Worm (Caenorhabditis elegans) whole organism, late embryonic: ENCODE results near the gene elt-7.

Experiments used
- C38D4.7 ChIP-seq: fragments of 200-800 bp; sonication (Bioruptor generic); optimal IDR thresholded peaks from 2 replicates; lab custom pipeline; 2018; ENCODE audit warnings: mild to moderate bottlenecking, missing genetic modification characterization, moderate library complexity, missing compliant biosample characterization
- F13H6.1 ChIP-seq: sonication (generic microtip); optimal IDR thresholded peaks from 2 replicates; lab custom pipeline; 2016; ENCODE audit warnings: missing genetic modification characterization, missing compliant biosample characterization
- K09A11.1 ChIP-seq: sonication (generic microtip); optimal IDR thresholded peaks from 2 replicates; lab custom pipeline; 2017; ENCODE audit warnings: antibody characterized with exemption, mild to moderate bottlenecking, missing genetic modification characterization, missing compliant biosample characterization; ENCODE audit not compliant: insufficient read depth
- ama-1 ChIP-seq: fragments of 150-350 bp; optimal IDR thresholded peaks from 2 replicates; lab custom pipeline; 2014
- ceh-18 ChIP-seq: sonication (generic microtip); optimal IDR thresholded peaks from 2 replicates; lab custom pipeline; 2016; ENCODE audit warnings: missing genetic modification characterization, missing compliant biosample characterization
- ceh-19 ChIP-seq: fragments of 200-800 bp; sonication (Bioruptor generic); optimal IDR thresholded peaks from 2 replicates; lab custom pipeline; 2018; ENCODE audit warnings: mild to moderate bottlenecking, missing genetic modification characterization, missing compliant biosample characterization
- ceh-24 ChIP-seq: sonication (generic microtip); optimal IDR thresholded peaks from 2 replicates; lab custom pipeline; 2016; ENCODE audit warnings: mild to moderate bottlenecking, missing genetic modification characterization, missing compliant biosample characterization
- ceh-30 ChIP-seq: fragments of 150-350 bp; optimal IDR thresholded peaks from 2 replicates; lab custom pipeline; 2014; ENCODE audit warnings: missing biosample characterization, missing genetic modification characterization
- ceh-34 ChIP-seq: sonication (generic microtip); optimal IDR thresholded peaks from 2 replicates; lab custom pipeline; 2016; ENCODE audit warnings: mild to moderate bottlenecking, missing genetic modification characterization, missing compliant biosample characterization
- ceh-48 ChIP-seq: sonication (generic microtip); optimal IDR thresholded peaks from 2 replicates; lab custom pipeline; 2016; ENCODE audit warnings: missing genetic modification characterization, inconsistent platforms, missing compliant biosample characterization
- dmd-4 ChIP-seq: sonication (generic microtip); optimal IDR thresholded peaks from 2 replicates; lab custom pipeline; 2016; ENCODE audit warnings: borderline replicate concordance, missing genetic modification characterization, missing compliant biosample characterization
- dve-1 ChIP-seq: sonication (generic microtip); optimal IDR thresholded peaks from 2 replicates; lab custom pipeline; 2017; ENCODE audit warnings: antibody characterized with exemption, mild to moderate bottlenecking, missing genetic modification characterization, missing compliant biosample characterization
- elt-2 ChIP-seq: sonication (generic microtip); optimal IDR thresholded peaks from 2 replicates; lab custom pipeline; 2016; ENCODE audit warnings: missing genetic modification reagents, missing genetic modification characterization, missing compliant biosample characterization
- elt-4 ChIP-seq: sonication (generic microtip); optimal IDR thresholded peaks from 2 replicates; lab custom pipeline; 2016; ENCODE audit warnings: missing genetic modification characterization, missing compliant biosample characterization
- eyg-1 ChIP-seq: sonication (generic microtip); optimal IDR thresholded peaks from 2 replicates; lab custom pipeline; 2016; ENCODE audit warnings: missing genotype, missing genetic modification characterization, missing compliant biosample characterization
- fkh-6 ChIP-seq: sonication (generic microtip); optimal IDR thresholded peaks from 2 replicates; lab custom pipeline; 2016; ENCODE audit warnings: missing genetic modification characterization, missing compliant biosample characterization
- hlh-30 ChIP-seq: sonication (generic microtip); optimal IDR thresholded peaks from 2 replicates; lab custom pipeline; 2017; ENCODE audit warnings: antibody characterized with exemption, missing genetic modification characterization, missing compliant biosample characterization; ENCODE audit not compliant: insufficient read depth
- hlh-6 ChIP-seq: sonication (generic microtip); optimal IDR thresholded peaks from 2 replicates; lab custom pipeline; 2016; ENCODE audit warnings: missing genotype, missing genetic modification characterization, missing compliant biosample characterization
- hlh-8 ChIP-seq: sonication (generic microtip); optimal IDR thresholded peaks from 2 replicates; lab custom pipeline; 2016; ENCODE audit warnings: missing genotype, missing genetic modification characterization, missing compliant biosample characterization
- lim-6 ChIP-seq: sonication (generic microtip); optimal IDR thresholded peaks from 2 replicates; lab custom pipeline; 2016; ENCODE audit warnings: missing genetic modification characterization, missing compliant biosample characterization
- lin-11 ChIP-seq: fragments of 200-800 bp; sonication (Bioruptor generic); optimal IDR thresholded peaks from 2 replicates; lab custom pipeline; 2018; ENCODE audit warnings: mild to moderate bottlenecking, missing genetic modification characterization, missing compliant biosample characterization
- madf-2 ChIP-seq: sonication (generic microtip); optimal IDR thresholded peaks from 2 replicates; lab custom pipeline; 2017; ENCODE audit warnings: missing genetic modification characterization, missing compliant biosample characterization
- nfya-1 ChIP-seq: sonication (generic microtip); optimal IDR thresholded peaks from 2 replicates; lab custom pipeline; 2017; ENCODE audit warnings: missing genetic modification characterization, mild to moderate bottlenecking, missing compliant biosample characterization, antibody characterized with exemption, moderate library complexity
- nhr-11 ChIP-seq: fragments of 150-350 bp; optimal IDR thresholded peaks from 2 replicates; lab custom pipeline; 2014; ENCODE audit warnings: missing biosample characterization, missing genetic modification characterization
- pax-1 ChIP-seq: fragments of 150-350 bp; optimal IDR thresholded peaks from 2 replicates; lab custom pipeline; 2014; ENCODE audit warnings: missing biosample characterization, missing genetic modification characterization
- pqm-1 ChIP-seq: sonication (generic microtip); optimal IDR thresholded peaks from 2 replicates; lab custom pipeline; 2016; ENCODE audit warnings: missing genetic modification characterization, missing compliant biosample characterization
- pros-1 ChIP-seq: fragments of 150-350 bp; optimal IDR thresholded peaks from 2 replicates; lab custom pipeline; 2014; ENCODE audit warnings: missing biosample characterization, missing genetic modification reagents, missing genetic modification characterization
- ref-2 ChIP-seq: sonication (generic microtip); optimal IDR thresholded peaks from 2 replicates; lab custom pipeline; 2016; ENCODE audit warnings: missing genetic modification characterization, missing compliant biosample characterization
- rnt-1 ChIP-seq: sonication (generic microtip); optimal IDR thresholded peaks from 2 replicates; lab custom pipeline; 2016; ENCODE audit warnings: missing genetic modification characterization, missing compliant biosample characterization
- sdc-2 ChIP-seq: sonication (generic microtip); optimal IDR thresholded peaks from 2 replicates; lab custom pipeline; 2016; ENCODE audit warnings: missing genotype, missing genetic modification characterization, missing compliant biosample characterization
- syd-9 ChIP-seq: sonication (generic microtip); optimal IDR thresholded peaks from 2 replicates; lab custom pipeline; 2016; ENCODE audit warnings: mild to moderate bottlenecking, missing genetic modification characterization, moderate library complexity, missing compliant biosample characterization
- unc-42 ChIP-seq: sonication (generic microtip); optimal IDR thresholded peaks from 2 replicates; lab custom pipeline; 2016; ENCODE audit warnings: missing genotype, missing genetic modification characterization, missing compliant biosample characterization
- unc-55 ChIP-seq: sonication (generic microtip); optimal IDR thresholded peaks from 2 replicates; lab custom pipeline; 2017; ENCODE audit warnings: missing biosample characterization, missing genetic modification reagents, missing genetic modification characterization
- ztf-16 ChIP-seq: sonication (generic microtip); optimal IDR thresholded peaks from 2 replicates; lab custom pipeline; 2017; ENCODE audit warnings: missing genetic modification characterization, missing compliant biosample characterization

Gene elt-7

ce11 chrV:4775140-4775539 is 4.7 kb downstream of the elt-7 start:
- TF ChIP-seq hlh-8 (tag; lab: Kevin White, UChicago), result no peak
- TF ChIP-seq hlh-6 (tag; lab: Kevin White, UChicago), result no peak
- TF ChIP-seq lin-11 (tag; lab: Kevin White, UChicago), result no peak
- no peak for TF ChIP-seq ztf-16 (tag; lab: Kevin White, UChicago)
- TF ChIP-seq lim-6 (tag; lab: Kevin White, UChicago), result no peak
- TF ChIP-seq pros-1 (tag; lab: Kevin White, UChicago), result no peak
- no peak for TF ChIP-seq F13H6.1 (tag; lab: Kevin White, UChicago)
- TF ChIP-seq ama-1 (lab: Kevin White, UChicago), result no peak
- TF ChIP-seq ref-2, result no peak
- no peak for TF ChIP-seq C38D4.7 (GFP tag; lab: Kevin White, UChicago)
- no peak for TF ChIP-seq ceh-24 (tag; lab: Kevin White, UChicago)

ce11 chrV:4777388-4777986 is 7.0 kb downstream of the elt-7 start, which contains the start of gene C18G1.1:
TSS of gene C18G1.1 (plus strand) at chrV:4777960.
- TF ChIP-seq unc-55 (GFP tag; lab: Kevin White, UChicago) (peak; percentile 92), syd-9 (no peak), sdc-2 (tag; lab: Kevin White, UChicago) (no peak), hlh-30 (tag; lab: Kevin White, UChicago) (no peak), rnt-1 (tag; lab: Kevin White, UChicago) (peak; percentile 44), nhr-11 (no peak), dve-1 (tag; lab: Kevin White, UChicago) (no peak), ceh-18 (tag; lab: Kevin White, UChicago) (peak; percentile 66), ceh-34 (no peak)

- TF ChIP-seq ceh-18 (tag; lab: Kevin White, UChicago), result no peak
- TF ChIP-seq pax-1 (tag; lab: Kevin White, UChicago), result no peak
- no peak for TF ChIP-seq C38D4.7 (GFP tag; lab: Kevin White, UChicago)
- TF ChIP-seq pqm-1 (tag; lab: Kevin White, UChicago), result no peak
- no peak for TF ChIP-seq nfya-1 (tag; lab: Kevin White, UChicago)
- TF ChIP-seq unc-42 (tag; lab: Kevin White, UChicago), result no peak
- no peak for TF ChIP-seq dmd-4 (tag; lab: Kevin White, UChicago)
- TF ChIP-seq elt-4 (tag; lab: Kevin White, UChicago), result no peak
- TF ChIP-seq K09A11.1 (tag; lab: Kevin White, UChicago), result no peak
- TF ChIP-seq sdc-2 (tag; lab: Kevin White, UChicago), result no peak
- TF ChIP-seq ref-2, result no peak
- TF ChIP-seq, all 69 proteins: peak for 0
These were observed 12.8 kb downstream of the elt-7 start, which contains the start of gene Y60C6A.1 for ce11 chrV:4783313-4783712. TSS of gene Y60C6A.1 (plus strand) at chrV:4783613.

- TF ChIP-seq madf-2 (tag; lab: Kevin White, UChicago) (no peak), ama-1 (lab: Kevin White, UChicago) (no peak), ceh-30 (tag; lab: Kevin White, UChicago) (no peak), nfya-1 (tag; lab: Kevin White, UChicago) (no peak), elt-2 (tag; lab: Kevin White, UChicago) (no peak), C38D4.7 (GFP tag; lab: Kevin White, UChicago) (no peak), ceh-48 (tag; lab: Kevin White, UChicago) (no peak), eyg-1 (tag; lab: Kevin White, UChicago) (no peak), ceh-19 (GFP tag; lab: Kevin White, UChicago) (no peak), fkh-6 (tag; lab: Kevin White, UChicago) (no peak)
These were observed 14.9 kb downstream of the elt-7 start, which contains the start of the genes Y60C6A.2 and Y60C6A.3 for ce11 chrV:4785333-4785852. TSS of gene Y60C6A.2 (minus strand) at chrV:4785433. TSS of gene Y60C6A.3 (plus strand) at chrV:4785802.
